Worm (Caenorhabditis elegans): Measurements from ENCODE around the gene M01B2.12.

The M01B2.12 gene

DNA sequence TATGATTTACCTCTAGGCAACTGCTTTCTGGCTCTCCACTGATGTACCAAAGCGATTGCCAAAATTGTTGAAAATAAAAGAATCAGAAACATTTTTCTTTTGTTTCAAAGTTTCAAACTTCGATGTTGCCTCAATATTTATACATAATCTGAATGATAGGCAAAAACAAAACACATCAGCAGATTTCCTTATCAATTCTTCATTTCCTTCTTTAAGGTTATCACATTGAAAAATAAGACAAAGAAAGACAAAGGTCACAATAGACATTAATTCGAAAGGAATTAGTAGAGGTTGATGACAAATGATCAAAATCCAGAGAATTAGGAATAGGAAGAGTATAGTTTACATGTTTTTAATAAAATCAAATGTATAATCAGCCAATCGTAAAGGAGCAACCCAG, 27.0 kb upstream of the M01B2.12 start, which contains the start of gene cyp-34A2:
Gene cyp-34A2, minus strand, starts transcription at position 101 of the 400 bp plus-strand sequence.
- TF ChIP-seq lin-13 (GFP tag; optimal IDR thresholded peaks at IDR 0.05) (no peak), ZK546.5 (tag; optimal IDR thresholded peaks at IDR 0.05) (no peak), elt-3 (tag; optimal IDR thresholded peaks at IDR 0.05) (no peak), C34F6.9 (tag; optimal IDR thresholded peaks at IDR 0.05) (no peak), dmd-4 (tag; optimal IDR thresholded peaks at IDR 0.05) (no peak), snpc-4 (tag; optimal IDR thresholded peaks at IDR 0.05) (no peak), ztf-1 (GFP tag; conservative IDR thresholded peaks at IDR 0.05) (no peak), gmeb-1 (tag; optimal IDR thresholded peaks at IDR 0.05) (no peak)

DNA sequence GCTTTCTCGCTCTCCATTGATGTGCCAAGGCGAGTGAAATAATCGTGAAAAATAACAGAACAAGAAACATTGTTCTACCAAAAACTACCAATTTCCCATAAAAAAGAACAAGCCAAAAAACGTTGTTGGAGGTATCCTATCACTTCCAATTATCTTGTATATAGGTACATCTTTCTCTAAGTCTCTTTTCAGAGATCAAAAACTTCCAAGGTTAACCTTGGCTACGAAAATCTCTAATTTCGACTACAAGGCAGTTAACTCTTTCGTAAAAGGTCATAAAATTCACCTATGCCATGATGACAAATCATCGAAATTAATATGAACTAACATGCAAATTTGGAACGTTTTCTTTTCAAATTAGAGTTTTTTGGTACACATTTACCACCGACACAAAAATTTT, 23.8 kb upstream of the M01B2.12 start, which contains the start of gene cyp-34A1:
Gene cyp-34A1, minus strand, starts transcription at position 101 of the 400 bp plus-strand sequence.
- TF ChIP-seq lsy-2 (tag; optimal IDR thresholded peaks at IDR 0.05) = no peak
- TF ChIP-seq nhr-11 (tag; optimal IDR thresholded peaks at IDR 0.05) = no peak
- TF ChIP-seq crh-2 (tag; optimal IDR thresholded peaks at IDR 0.05) = no peak
- TF ChIP-seq ama-1 (optimal IDR thresholded peaks at IDR 0.05) = no peak
- no peak for TF ChIP-seq mab-5 (tag; optimal IDR thresholded peaks at IDR 0.05)
- TF ChIP-seq fos-1 (tag; optimal IDR thresholded peaks at IDR 0.05) = no peak

DNA sequence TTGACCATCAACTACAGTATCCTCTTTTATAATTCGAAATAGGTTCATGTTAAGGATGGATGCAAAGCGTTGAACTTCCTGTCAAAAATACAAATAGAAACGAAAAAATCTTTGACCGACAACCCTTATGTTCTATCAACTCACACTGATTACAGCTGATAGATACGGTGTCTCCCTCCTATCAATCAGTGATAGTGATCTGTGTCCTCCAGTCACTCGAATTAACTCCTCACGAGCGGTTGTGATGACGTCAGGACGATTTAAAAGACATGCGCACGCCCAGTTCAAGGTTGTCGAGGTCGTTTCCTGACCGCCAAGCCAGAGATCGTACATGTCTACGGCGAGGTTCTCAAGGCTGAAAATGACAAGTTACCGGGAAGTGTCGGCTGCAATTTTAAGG, 22.0 kb upstream of the M01B2.12 start:
- TF ChIP-seq sma-9 (GFP tag; optimal IDR thresholded peaks at IDR 0.05) = peak; percentile 51
- TF ChIP-seq sma-9 (tag; optimal IDR thresholded peaks at IDR 0.05) = no peak
- no peak for TF ChIP-seq elt-1 (tag; optimal IDR thresholded peaks at IDR 0.05)

DNA sequence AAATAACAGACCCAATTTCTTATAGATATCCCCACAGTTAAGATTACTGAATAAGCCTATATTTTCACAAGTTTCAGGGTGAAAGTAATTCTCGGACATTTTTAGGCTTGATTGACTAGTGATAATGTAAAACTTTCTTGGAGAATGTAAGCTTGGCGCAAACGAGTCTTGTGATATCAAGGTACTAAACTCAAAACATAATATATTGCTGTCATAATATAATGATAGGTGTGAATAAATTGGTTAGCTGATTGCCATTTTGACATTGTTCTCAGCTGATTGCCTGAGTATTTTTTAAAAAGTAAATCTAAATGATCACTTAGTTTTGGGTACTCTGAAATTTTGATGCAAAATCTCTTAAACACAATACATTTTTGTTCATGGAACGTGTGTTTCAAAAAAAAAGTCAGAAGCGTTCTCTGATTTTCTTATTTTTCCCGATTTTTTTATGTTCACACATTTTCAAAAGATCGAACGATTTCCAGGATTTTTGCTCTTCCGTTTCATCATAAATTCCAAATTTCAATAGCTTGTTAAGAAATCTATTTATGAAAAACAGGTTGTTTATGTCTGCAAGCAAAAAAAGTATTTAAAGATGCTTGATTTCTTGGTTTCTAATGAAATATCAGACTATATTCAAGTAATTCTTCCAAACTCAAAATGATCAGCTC, 17.4 kb upstream of the M01B2.12 start, which contains the start of the genes srw-19 and srx-51:
Gene srw-19, minus strand, starts transcription at position 101 of the 671 bp plus-strand sequence.
Gene srx-51, plus strand, starts transcription at position 621 of the 671 bp plus-strand sequence.
- TF ChIP-seq alr-1 (tag; optimal IDR thresholded peaks at IDR 0.05) (no peak), mbf-1 (tag; optimal IDR thresholded peaks at IDR 0.05) (no peak), nhr-21 (tag; optimal IDR thresholded peaks at IDR 0.05) (no peak), mab-5 (tag; optimal IDR thresholded peaks at IDR 0.05) (no peak), gmeb-1 (tag; optimal IDR thresholded peaks at IDR 0.05) (no peak)

DNA sequence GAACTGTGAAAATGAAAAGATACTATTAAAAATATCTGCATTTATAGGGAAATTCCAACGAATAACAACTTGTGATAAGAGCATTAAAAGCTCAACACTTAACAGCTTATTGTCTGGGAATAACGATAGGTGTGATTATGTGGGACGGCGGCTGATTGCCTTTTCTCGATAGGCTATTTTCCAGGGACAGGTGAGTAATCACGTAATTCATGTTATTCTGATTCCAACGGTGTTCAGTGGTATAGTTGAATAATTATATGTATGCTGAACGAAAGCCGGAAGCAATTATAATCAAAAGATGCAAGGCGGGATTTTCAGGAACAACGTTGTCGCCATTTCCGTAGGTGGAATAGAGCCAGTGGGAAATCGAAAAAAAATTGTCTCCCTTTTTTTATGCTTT, 12.9 kb upstream of the M01B2.12 start, which contains the start of gene srw-17:
Gene srw-17, minus strand, starts transcription at position 101 of the 400 bp plus-strand sequence.
- TF ChIP-seq mbf-1 (tag; optimal IDR thresholded peaks at IDR 0.05) (no peak), nhr-25 (tag; optimal IDR thresholded peaks at IDR 0.05) (no peak), alr-1 (tag; optimal IDR thresholded peaks at IDR 0.05) (no peak), elt-3 (tag; optimal IDR thresholded peaks at IDR 0.05) (no peak), sma-9 (GFP tag; optimal IDR thresholded peaks at IDR 0.05) (no peak), sma-9 (tag; optimal IDR thresholded peaks at IDR 0.05) (no peak), mdl-1 (tag; optimal IDR thresholded peaks at IDR 0.05) (no peak), ztf-1 (GFP tag; conservative IDR thresholded peaks at IDR 0.05) (no peak), C34F6.9 (tag; optimal IDR thresholded peaks at IDR 0.05) (no peak), sem-4 (tag; optimal IDR thresholded peaks at IDR 0.05) (no peak), skn-1 (tag; optimal IDR thresholded peaks at IDR 0.05) (no peak), unc-55 (GFP tag; optimal IDR thresholded peaks at IDR 0.05) (no peak), nhr-21 (tag; optimal IDR thresholded peaks at IDR 0.05) (no peak), nhr-6 (tag; optimal IDR thresholded peaks at IDR 0.05) (no peak)

DNA sequence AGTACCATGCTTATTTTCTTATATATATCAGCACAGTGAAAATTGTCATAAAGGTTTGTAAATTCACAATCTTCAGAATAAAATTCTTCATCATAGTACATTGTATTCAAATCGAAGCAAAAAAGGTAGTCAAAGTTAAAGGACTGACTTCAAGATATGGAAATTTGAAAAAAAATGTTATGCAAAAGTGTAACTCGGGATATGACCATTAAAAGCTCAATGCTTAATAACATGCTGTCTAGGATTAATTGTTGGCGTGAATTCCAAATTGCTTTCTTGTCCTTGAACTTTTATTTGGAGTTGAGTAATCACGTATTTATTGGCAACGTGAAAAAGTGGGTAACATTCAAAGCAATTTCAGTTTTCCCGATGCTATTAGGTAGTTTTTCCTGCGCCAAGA, 10.7 kb upstream of the M01B2.12 start, which contains the start of gene srw-16:
Gene srw-16, minus strand, starts transcription at position 101 of the 400 bp plus-strand sequence.
- TF ChIP-seq peb-1 (tag; optimal IDR thresholded peaks at IDR 0.05) = no peak
- TF ChIP-seq nhr-237 (tag; optimal IDR thresholded peaks at IDR 0.05) = no peak
- TF ChIP-seq nhr-129 (tag; optimal IDR thresholded peaks at IDR 0.05) = no peak
- no peak for TF ChIP-seq gmeb-1 (tag; optimal IDR thresholded peaks at IDR 0.05)
- no peak for TF ChIP-seq unc-55 (GFP tag; optimal IDR thresholded peaks at IDR 0.05)
- no peak for TF ChIP-seq snpc-4 (tag; optimal IDR thresholded peaks at IDR 0.05)
- TF ChIP-seq elt-3 (tag; optimal IDR thresholded peaks at IDR 0.05) = no peak
- no peak for TF ChIP-seq fos-1 (tag; optimal IDR thresholded peaks at IDR 0.05)
- no peak for TF ChIP-seq aly-2 (tag; optimal IDR thresholded peaks at IDR 0.05)
- no peak for TF ChIP-seq lsy-2 (tag; optimal IDR thresholded peaks at IDR 0.05)
- no peak for TF ChIP-seq skn-1 (tag; optimal IDR thresholded peaks at IDR 0.05)
- no peak for TF ChIP-seq nhr-25 (tag; optimal IDR thresholded peaks at IDR 0.05)
- TF ChIP-seq ceh-82 (tag; optimal IDR thresholded peaks at IDR 0.05) = no peak
- TF ChIP-seq lin-39 (tag; optimal IDR thresholded peaks at IDR 0.05) = no peak
- no peak for TF ChIP-seq sma-3 (GFP tag; optimal IDR thresholded peaks at IDR 0.05)
- TF ChIP-seq ztf-1 (GFP tag; conservative IDR thresholded peaks at IDR 0.05) = no peak
- no peak for TF ChIP-seq sma-9 (GFP tag; optimal IDR thresholded peaks at IDR 0.05)
- no peak for TF ChIP-seq sma-9 (tag; optimal IDR thresholded peaks at IDR 0.05)
